Worm (Caenorhabditis elegans) whole organism, L1 larva: ENCODE measurements around the gene T16H12.3.
A peak's percentile ranks its signal among the peaks of the same experiment; 100 is the strongest.

ENCODE experiments used
- aly-2 ChIP-seq: fragments of 150-350 bp; optimal IDR thresholded peaks from 2 replicates; lab custom pipeline; 2014; ENCODE audit warnings: missing biosample characterization, missing genetic modification characterization
- blmp-1 ChIP-seq: fragments of 150-350 bp; optimal IDR thresholded peaks from 2 replicates; lab custom pipeline; 2014; ENCODE audit warnings: missing biosample characterization, missing genetic modification characterization
- dpl-1 ChIP-seq, 3 experiments: fragments of 150-350 bp in 2 of 3; sonication (generic microtip) in 1 of 3; optimal IDR thresholded peaks; 2 replicates each; lab custom pipeline; 2014 to 2017; ENCODE audit warnings: missing biosample characterization in 3 of 3, missing genetic modification characterization in 3 of 3, missing genetic modification reagents in 3 of 3
- egl-13 ChIP-seq: sonication (generic microtip); optimal IDR thresholded peaks from 2 replicates; lab custom pipeline; 2016; ENCODE audit warnings: missing genotype, missing genetic modification reagents, missing genetic modification characterization, missing compliant biosample characterization
- egl-27 ChIP-seq, 2 experiments: fragments of 150-350 bp in 1 of 2; sonication (generic microtip); optimal IDR thresholded peaks; 3 replicates each; lab custom pipeline; 2017 to 2018; ENCODE audit warnings: missing biosample characterization in 2 of 2, missing genetic modification characterization in 2 of 2, missing genetic modification reagents in 2 of 2
- fkh-10 ChIP-seq: sonication (generic microtip); optimal IDR thresholded peaks from 2 replicates; lab custom pipeline; 2017; ENCODE audit warnings: missing biosample characterization, missing genetic modification reagents, missing genetic modification characterization
- jun-1 ChIP-seq: fragments of 150-350 bp; optimal IDR thresholded peaks from 2 replicates; lab custom pipeline; 2014; ENCODE audit warnings: missing biosample characterization, missing genetic modification reagents, missing genetic modification characterization
- lsy-2 ChIP-seq, 2 experiments: fragments of 150-350 bp; optimal IDR thresholded peaks; 2 replicates each; lab custom pipeline; 2014; ENCODE audit warnings: missing biosample characterization in 2 of 2, missing genetic modification characterization in 2 of 2
- mab-9 ChIP-seq: fragments of 200-800 bp; sonication (Bioruptor generic); IDR thresholded peaks from 2 replicates; pipeline ENCODE4 v1.3.6; 2022; ENCODE audit warnings: missing genetic modification reagents, missing genetic modification characterization, missing compliant biosample characterization
- mdl-1 ChIP-seq, 2 experiments: fragments of 150-350 bp; optimal IDR thresholded peaks; 2 replicates each; lab custom pipeline; 2014 to 2017; ENCODE audit warnings: missing biosample characterization in 2 of 2, missing genetic modification characterization in 2 of 2, inconsistent platforms in 1 of 2
- nhr-84 ChIP-seq: sonication (generic microtip); optimal IDR thresholded peaks from 2 replicates; lab custom pipeline; 2017; ENCODE audit warnings: missing biosample characterization, missing genetic modification characterization
- pqm-1 ChIP-seq: sonication (generic microtip); optimal IDR thresholded peaks from 3 replicates; lab custom pipeline; 2017; ENCODE audit warnings: missing biosample characterization, missing genetic modification characterization
- snpc-4 ChIP-seq: fragments of 150-350 bp; optimal IDR thresholded peaks from 2 replicates; lab custom pipeline; 2014; ENCODE audit warnings: missing biosample characterization, missing genetic modification characterization
- sptf-1 ChIP-seq: fragments of 150-350 bp; optimal IDR thresholded peaks from 2 replicates; lab custom pipeline; 2014; ENCODE audit warnings: missing biosample characterization, missing genetic modification characterization

ce11 chrIII:10094538-10094937 lies 11.4 kb upstream of the T16H12.3 start:
- TF ChIP-seq lsy-2 (tag; optimal IDR thresholded peaks at IDR 0.05; lab: Kevin White, UChicago) (no peak), aly-2 (tag; lab: Kevin White, UChicago) (no peak), pqm-1 (tag; lab: Kevin White, UChicago) (no peak), snpc-4 (tag; lab: Kevin White, UChicago) (no peak), jun-1 (tag; lab: Kevin White, UChicago) (no peak), sptf-1 (tag; lab: Kevin White, UChicago) (no peak), blmp-1 (tag; lab: Kevin White, UChicago) (peak; percentile 43), mab-9 (GFP tag; lab: Robert Waterston, UW) (no peak), dpl-1 (GFP tag; optimal IDR thresholded peaks at IDR 0.05; lab: Kevin White, UChicago) (peak in 1 of 3 experiments; percentile 11), mdl-1 (tag; optimal IDR thresholded peaks at IDR 0.05; lab: Kevin White, UChicago) (no peak), egl-27 (tag; optimal IDR thresholded peaks at IDR 0.05; lab: Kevin White, UChicago) (no peak), fkh-10 (GFP tag; lab: Kevin White, UChicago) (no peak), egl-13 (tag; lab: Kevin White, UChicago) (no peak), nhr-84 (no peak)
